Fruit fly (Drosophila melanogaster) whole organism, embryonic: ENCODE results near the gene CG12539.
A peak's percentile ranks its signal among the peaks of the same experiment; 100 is the strongest.

Source experiments
- Atf6 ChIP-seq: fragments of 200-800 bp; sonication (Bioruptor generic); IDR thresholded peaks from 2 replicates; pipeline ENCODE4 v1.3.6; 2022; ENCODE audit warnings: missing biosample characterization, missing genetic modification characterization
- Awh ChIP-seq: fragments of 200-800 bp; sonication (Bioruptor generic); IDR thresholded peaks from 2 replicates; pipeline ENCODE4, ENCODE4 v1.3.6; 2022; ENCODE audit warnings: missing biosample characterization, missing genetic modification characterization
- CG10543 ChIP-seq: fragments of 200-800 bp; sonication (Bioruptor generic); optimal IDR thresholded peaks from 3 replicates; lab custom pipeline; 2017; ENCODE audit warnings: missing biosample characterization, mild to moderate bottlenecking, missing genetic modification characterization, moderate library complexity
- CG11398 ChIP-seq: fragments of 200-800 bp; sonication (Bioruptor generic); optimal IDR thresholded peaks from 2 replicates; lab custom pipeline; 2016; ENCODE audit warnings: missing biosample characterization, missing genetic modification characterization
- CG11695 ChIP-seq: fragments of 200-800 bp; sonication (Bioruptor generic); IDR thresholded peaks from 3 replicates; pipeline ENCODE4 v1.3.6; 2022; ENCODE audit warnings: missing biosample characterization, missing genetic modification characterization
- CG12071 ChIP-seq: fragments of 200-800 bp; sonication (Bioruptor generic); optimal IDR thresholded peaks from 3 replicates; lab custom pipeline; 2018; ENCODE audit warnings: missing biosample characterization, mild to moderate bottlenecking, missing genetic modification characterization
- CG1233 ChIP-seq: fragments of 200-800 bp; sonication (Bioruptor generic); optimal IDR thresholded peaks from 4 replicates; lab custom pipeline; 2018; ENCODE audit warnings: missing biosample characterization, mild to moderate bottlenecking, missing genetic modification characterization
- CG13287 ChIP-seq: fragments of 200-800 bp; sonication (Bioruptor generic); IDR thresholded peaks from 2 replicates; pipeline ENCODE4 v1.3.6; 2022; ENCODE audit warnings: missing biosample characterization, missing genetic modification characterization; ENCODE audit not compliant: partially characterized antibody
- CG13624 ChIP-seq: fragments of 200-800 bp; sonication (Bioruptor generic); optimal IDR thresholded peaks from 2 replicates; lab custom pipeline; 2016; ENCODE audit warnings: missing biosample characterization, missing genetic modification characterization
- CG16813 ChIP-seq: fragments of 200-800 bp; sonication (Bioruptor generic); IDR thresholded peaks from 3 replicates; pipeline ENCODE4 v1.3.6; 2022; ENCODE audit warnings: missing biosample characterization, missing genetic modification characterization; ENCODE audit not compliant: partially characterized antibody
- CG17359 ChIP-seq: fragments of 200-800 bp; sonication (Bioruptor generic); optimal IDR thresholded peaks from 3 replicates; lab custom pipeline; 2018; ENCODE audit warnings: missing biosample characterization, mild to moderate bottlenecking, missing genetic modification characterization, moderate library complexity
- CG17361 ChIP-seq: fragments of 200-800 bp; sonication (Bioruptor generic); IDR thresholded peaks from 3 replicates; pipeline ENCODE4 v1.3.6; 2022; ENCODE audit warnings: missing biosample characterization, missing genetic modification characterization
- CG32532 ChIP-seq: fragments of 200-800 bp; sonication (Bioruptor generic); IDR thresholded peaks from 2 replicates; pipeline ENCODE4 v1.3.6; 2022; ENCODE audit warnings: missing biosample characterization, missing genetic modification characterization
- CG32772 ChIP-seq: fragments of 200-800 bp; sonication (Bioruptor generic); IDR thresholded peaks from 2 replicates; pipeline ENCODE4 v1.3.6; 2022; ENCODE audit warnings: missing biosample characterization, missing genetic modification characterization
- CG3726 ChIP-seq: fragments of 200-800 bp; sonication (Bioruptor generic); IDR thresholded peaks from 3 replicates; pipeline ENCODE4, ENCODE4 v1.3.6; 2022; ENCODE audit warnings: missing biosample characterization, missing genetic modification characterization
- CG4404 ChIP-seq: fragments of 200-800 bp; sonication (Bioruptor generic); IDR thresholded peaks from 2 replicates; pipeline ENCODE4 v1.3.6; 2022; ENCODE audit warnings: missing biosample characterization, missing genetic modification characterization
- CG7556 ChIP-seq: fragments of 200-800 bp; sonication (Bioruptor generic); optimal IDR thresholded peaks from 2 replicates; lab custom pipeline; 2017; ENCODE audit warnings: missing biosample characterization, mild to moderate bottlenecking, missing genetic modification characterization
- CG9797 ChIP-seq: fragments of 200-800 bp; sonication (Bioruptor generic); optimal IDR thresholded peaks from 3 replicates; lab custom pipeline; 2018; ENCODE audit warnings: missing biosample characterization, mild to moderate bottlenecking, missing genetic modification characterization
- CoRest ChIP-seq: fragments of 200-800 bp; sonication (Bioruptor generic); optimal IDR thresholded peaks from 3 replicates; lab custom pipeline; 2018; ENCODE audit warnings: missing biosample characterization, mild to moderate bottlenecking, missing genetic modification characterization, moderate library complexity
- CrebB ChIP-seq: fragments of 200-800 bp; sonication (Bioruptor generic); optimal IDR thresholded peaks from 3 replicates; lab custom pipeline; 2018; ENCODE audit warnings: missing biosample characterization, mild to moderate bottlenecking, missing genetic modification characterization
- E2f1 ChIP-seq: fragments of 200-800 bp; sonication (Bioruptor generic); IDR thresholded peaks from 2 replicates; pipeline ENCODE4 v1.3.6; 2022; ENCODE audit warnings: missing biosample characterization, missing genetic modification characterization
- HLH3B ChIP-seq: fragments of 200-800 bp; sonication (Bioruptor generic); IDR thresholded peaks from 2 replicates; pipeline ENCODE4 v1.3.6; 2022; ENCODE audit warnings: missing biosample characterization, missing genetic modification characterization
- HLH4C ChIP-seq: fragments of 200-800 bp; sonication (Bioruptor generic); IDR thresholded peaks from 3 replicates; pipeline ENCODE4 v1.3.6; 2022; ENCODE audit warnings: missing biosample characterization, missing genetic modification characterization; ENCODE audit not compliant: partially characterized antibody
- Hr78 ChIP-seq, 2 experiments: fragments of 200-800 bp in 1 of 2; fragments of >200 bp in 1 of 2; sonication (Bioruptor generic) in 1 of 2; optimal IDR thresholded peaks; 2 replicates each; lab custom pipeline; 2017 to 2019; ENCODE audit warnings: missing biosample characterization in 2 of 2, missing genetic modification characterization in 2 of 2, mild to moderate bottlenecking in 1 of 2, moderate library complexity in 1 of 2
- Mad ChIP-seq: fragments of 200-800 bp; sonication (Bioruptor generic); optimal IDR thresholded peaks from 2 replicates; lab custom pipeline; 2016; ENCODE audit warnings: missing biosample characterization, missing genetic modification characterization
- NFAT ChIP-seq: fragments of 200-800 bp; sonication (Bioruptor generic); IDR thresholded peaks from 2 replicates; pipeline ENCODE4 v1.3.6; 2022; ENCODE audit warnings: missing biosample characterization, missing genetic modification characterization
- Sox100B ChIP-seq: fragments of 200-800 bp; sonication (Bioruptor generic); optimal IDR thresholded peaks from 3 replicates; lab custom pipeline; 2018; ENCODE audit warnings: missing biosample characterization, mild to moderate bottlenecking, missing genetic modification characterization
- Ssrp ChIP-seq: fragments of 200-800 bp; sonication (Bioruptor generic); optimal IDR thresholded peaks from 2 replicates; lab custom pipeline; 2018; ENCODE audit warnings: missing biosample characterization, mild to moderate bottlenecking, missing genetic modification characterization, moderate library complexity
- Taf1 ChIP-seq: fragments of 200-800 bp; sonication (Bioruptor generic); IDR thresholded peaks from 2 replicates; pipeline ENCODE4 v1.3.6; 2022; ENCODE audit warnings: missing biosample characterization, missing genetic modification characterization
- YL-1 ChIP-seq: fragments of 200-800 bp; sonication (Bioruptor generic); optimal IDR thresholded peaks from 3 replicates; lab custom pipeline; 2017; ENCODE audit warnings: missing biosample characterization, mild to moderate bottlenecking, missing genetic modification characterization
- ap ChIP-seq: fragments of 200-800 bp; sonication (Bioruptor generic); IDR thresholded peaks from 2 replicates; pipeline ENCODE4 v1.3.6; 2022; ENCODE audit warnings: missing biosample characterization, missing genetic modification characterization
- bcd ChIP-seq: fragments of 200-800 bp; sonication (Bioruptor generic); optimal IDR thresholded peaks from 2 replicates; lab custom pipeline; 2017; ENCODE audit warnings: missing biosample characterization, mild to moderate bottlenecking, missing genetic modification characterization
- bsh ChIP-seq, 2 experiments: fragments of 200-800 bp; sonication (Bioruptor generic); optimal IDR thresholded peaks; 2 replicates each; lab custom pipeline; 2017 to 2018; ENCODE audit warnings: mild to moderate bottlenecking in 2 of 2, missing biosample characterization in 2 of 2, missing genetic modification characterization in 2 of 2, moderate library complexity in 1 of 2
- croc ChIP-seq: fragments of 200-800 bp; sonication (Bioruptor generic); conservative IDR thresholded peaks from 3 replicates; pipeline ENCODE4 v1.3.6; 2022; ENCODE audit warnings: missing biosample characterization, missing genetic modification characterization
- cwo ChIP-seq: fragments of 200-800 bp; sonication (Bioruptor generic); optimal IDR thresholded peaks from 3 replicates; lab custom pipeline; 2017; ENCODE audit warnings: missing biosample characterization, missing genetic modification characterization, mild to moderate bottlenecking, moderate library complexity, missing genetic modification reagents
- dysf ChIP-seq: fragments of 200-800 bp; sonication (Bioruptor generic); IDR thresholded peaks from 3 replicates; pipeline ENCODE4 v1.3.6; 2022; ENCODE audit warnings: missing biosample characterization, missing genetic modification characterization
- ems ChIP-seq: fragments of 200-800 bp; sonication (Bioruptor generic); optimal IDR thresholded peaks from 3 replicates; lab custom pipeline; 2016; ENCODE audit warnings: missing biosample characterization, missing genetic modification characterization
- gsb ChIP-seq: fragments of 200-800 bp; sonication (Bioruptor generic); IDR thresholded peaks from 2 replicates; pipeline ENCODE4 v1.3.6; 2022; ENCODE audit warnings: missing biosample characterization, missing genetic modification characterization
- kay ChIP-seq: fragments of 200-800 bp; sonication (Bioruptor generic); optimal IDR thresholded peaks from 2 replicates; lab custom pipeline; 2016; ENCODE audit warnings: missing biosample characterization, missing genetic modification characterization
- luna ChIP-seq: fragments of 200-800 bp; sonication (Bioruptor generic); optimal IDR thresholded peaks from 2 replicates; lab custom pipeline; 2016; ENCODE audit warnings: missing biosample characterization, missing genetic modification characterization
- nom ChIP-seq: fragments of 200-800 bp; sonication (Bioruptor generic); optimal IDR thresholded peaks from 2 replicates; lab custom pipeline; 2017; ENCODE audit warnings: missing biosample characterization, missing genetic modification characterization, mild to moderate bottlenecking, moderate library complexity, missing genetic modification reagents
- oc ChIP-seq: fragments of 200-800 bp; sonication (Bioruptor generic); optimal IDR thresholded peaks from 2 replicates; lab custom pipeline; 2018; ENCODE audit warnings: missing biosample characterization, mild to moderate bottlenecking, missing genetic modification characterization, moderate library complexity
- pros ChIP-seq: fragments of 200-800 bp; sonication (Bioruptor generic); optimal IDR thresholded peaks from 3 replicates; lab custom pipeline; 2019; ENCODE audit warnings: missing biosample characterization, mild to moderate bottlenecking, missing genetic modification characterization, moderate library complexity
- ranshi ChIP-seq: fragments of 200-800 bp; sonication (Bioruptor generic); IDR thresholded peaks from 2 replicates; pipeline ENCODE4 v1.3.6; 2022; ENCODE audit warnings: missing biosample characterization, missing genetic modification characterization
- sens ChIP-seq: fragments of 200-800 bp; sonication (Bioruptor generic); peaks from one replicate; lab custom pipeline; 2016; ENCODE audit warnings: missing biosample characterization, missing genetic modification characterization
- sob ChIP-seq: fragments of 200-800 bp; sonication (Bioruptor generic); IDR thresholded peaks from 2 replicates; pipeline ENCODE4 v1.3.6; 2022; ENCODE audit warnings: missing biosample characterization, missing genetic modification characterization
- tll ChIP-seq, 2 experiments: fragments of 200-800 bp in 1 of 2; fragments of >200 bp in 1 of 2; sonication (Bioruptor generic) in 1 of 2; optimal IDR thresholded peaks; 2 replicates each; lab custom pipeline; 2017 to 2019; ENCODE audit warnings: missing biosample characterization in 2 of 2, missing genetic modification characterization in 2 of 2, mild to moderate bottlenecking in 1 of 2, moderate library complexity in 1 of 2
- tx ChIP-seq: fragments of 200-800 bp; sonication (Bioruptor generic); optimal IDR thresholded peaks from 2 replicates; lab custom pipeline; 2016; ENCODE audit warnings: missing biosample characterization, missing genetic modification characterization
- unc-4 ChIP-seq: fragments of 200-800 bp; sonication (Bioruptor generic); IDR thresholded peaks from 2 replicates; pipeline ENCODE4 v1.3.6; 2022; ENCODE audit warnings: missing biosample characterization, missing genetic modification characterization; ENCODE audit not compliant: partially characterized antibody

Gene CG12539

dm6 chrX:14840417-14840872, 4.1 kb downstream of the CG12539 start (continued):
- TF ChIP-seq gsb (GFP tag; lab: Robert Waterston, UW) = no peak
- 0 out of 2 replicates have a peak, but pooled peaks have one; percentile 29 for TF ChIP-seq Atf6 (GFP tag; lab: Robert Waterston, UW)
- TF ChIP-seq Sox100B (GFP tag; lab: Kevin White, UChicago) = peak; percentile 39
- TF ChIP-seq CG13287 (GFP tag; lab: Robert Waterston, UW) = no peak
- TF ChIP-seq CG7556 (GFP tag; lab: Kevin White, UChicago) = peak; percentile 56
- TF ChIP-seq croc = no peak
- no peak for TF ChIP-seq tll (GFP tag; optimal IDR thresholded peaks at IDR 0.05; lab: Kevin White, UChicago)
- TF ChIP-seq CG17359 (tag; lab: Kevin White, UChicago) = peak; percentile 41
- TF ChIP-seq NFAT (GFP tag; lab: Robert Waterston, UW) = no peak
- 0 out of 2 replicates have a peak, but pooled peaks have one; percentile 20 for TF ChIP-seq ap (GFP tag; lab: Robert Waterston, UW)
- TF ChIP-seq unc-4 (GFP tag; lab: Robert Waterston, UW) = no peak
- no peak for TF ChIP-seq HLH4C (GFP tag; lab: Robert Waterston, UW)
- TF ChIP-seq pros (GFP tag; lab: Kevin White, UChicago) = no peak
- peak; percentile 60; the same call in 1 of the 2 replicates for TF ChIP-seq E2f1 (GFP tag; lab: Robert Waterston, UW)
- no peak for TF ChIP-seq CG16813 (GFP tag; lab: Robert Waterston, UW)
- TF ChIP-seq Taf1 (GFP tag; lab: Robert Waterston, UW) = no peak
- TF ChIP-seq ranshi (GFP tag; lab: Robert Waterston, UW) = 0 out of 2 replicates have a peak, but pooled peaks have one; percentile 6
- peak; percentile 26 for TF ChIP-seq cwo (GFP tag; lab: Kevin White, UChicago)
- no peak for TF ChIP-seq CG10543 (GFP tag; lab: Kevin White, UChicago)
- no peak for TF ChIP-seq CG13624 (GFP tag; lab: Kevin White, UChicago)
- no peak for TF ChIP-seq ems (GFP tag; lab: Kevin White, UChicago)
- TF ChIP-seq tx (GFP tag; lab: Kevin White, UChicago) = no peak
- TF ChIP-seq Ssrp (tag; lab: Kevin White, UChicago) = peak; percentile 12
- TF ChIP-seq Hr78 (GFP tag; optimal IDR thresholded peaks at IDR 0.05; lab: Kevin White, UChicago) = no peak
- no peak for TF ChIP-seq CG4404 (GFP tag; lab: Robert Waterston, UW)
- peak in 1 of 2 experiments; percentile 64 for TF ChIP-seq bsh (GFP tag; optimal IDR thresholded peaks at IDR 0.05; lab: Kevin White, UChicago)
- TF ChIP-seq CG17361 (GFP tag; lab: Robert Waterston, UW) = 0 out of 3 replicates have a peak, but pooled peaks have one; percentile 43
- 0 out of 2 replicates have a peak, but pooled peaks have one; percentile 23 for TF ChIP-seq HLH3B (GFP tag; lab: Robert Waterston, UW)
- TF ChIP-seq Mad (GFP tag; lab: Kevin White, UChicago) = no peak
- TF ChIP-seq sens (GFP tag; lab: Kevin White, UChicago) = no peak
- peak; percentile 81 for TF ChIP-seq nom
- no peak for TF ChIP-seq kay (GFP tag; lab: Kevin White, UChicago)
- peak; percentile 70; the same call in 2 of the 3 replicates for TF ChIP-seq CG11695 (GFP tag; lab: Robert Waterston, UW)
- no peak for TF ChIP-seq CG11398 (GFP tag; lab: Kevin White, UChicago)
- peak; percentile 56; the same call in 2 of the 3 replicates for TF ChIP-seq dysf (GFP tag; lab: Robert Waterston, UW)
- peak; percentile 76 for TF ChIP-seq CG32532 (GFP tag; lab: Robert Waterston, UW)
- TF ChIP-seq oc (tag; lab: Kevin White, UChicago) = peak; percentile 1
- TF ChIP-seq bcd = peak; percentile 15
- TF ChIP-seq Awh = no peak
- TF ChIP-seq YL-1 (GFP tag; lab: Kevin White, UChicago) = no peak
- no peak for TF ChIP-seq CrebB (tag; lab: Kevin White, UChicago)
- TF ChIP-seq CG32772 (GFP tag; lab: Robert Waterston, UW) = peak; percentile 23; the same call in 1 of the 2 replicates
- TF ChIP-seq CG9797 (GFP tag; lab: Kevin White, UChicago) = no peak
- TF ChIP-seq CG12071 (GFP tag; lab: Kevin White, UChicago) = no peak
- TF ChIP-seq CG3726 = no peak
- TF ChIP-seq CG1233 (GFP tag; lab: Kevin White, UChicago) = no peak
- no peak for TF ChIP-seq luna (GFP tag; lab: Kevin White, UChicago)
- peak; percentile 67 for TF ChIP-seq CoRest (tag; lab: Kevin White, UChicago)
- 0 out of 2 replicates have a peak, but pooled peaks have one; percentile 12 for TF ChIP-seq sob (GFP tag; lab: Robert Waterston, UW)
